Worm (Caenorhabditis elegans) whole organism, mixed stage, embryonic: Measurements from ENCODE around the gene F01G10.6.

Experiments
- drap-1 ChIP-seq: fragments of 200-800 bp; sonication (Bioruptor generic); optimal IDR thresholded peaks from 3 replicates; lab custom pipeline; 2018; ENCODE audit warnings: mild to moderate bottlenecking, missing genetic modification characterization, missing compliant biosample characterization
- lin-13 ChIP-seq: fragments of 150-350 bp; optimal IDR thresholded peaks from 2 replicates; lab custom pipeline; 2014; ENCODE audit warnings: missing biosample characterization, missing genetic modification characterization
- nhr-76 ChIP-seq: sonication (generic microtip); optimal IDR thresholded peaks from 2 replicates; lab custom pipeline; 2017; ENCODE audit warnings: missing biosample characterization, missing genetic modification characterization
- pha-4 ChIP-seq: fragments of 150-350 bp; optimal IDR thresholded peaks from 2 replicates; lab custom pipeline; 2018; ENCODE audit warnings: missing biosample characterization, missing genetic modification reagents, missing genetic modification characterization
- snpc-4 ChIP-seq: fragments of 150-350 bp; optimal IDR thresholded peaks from 2 replicates; lab custom pipeline; 2014; ENCODE audit warnings: missing biosample characterization, missing genetic modification characterization

ce11 chrIV:10197317-10197867 lies 30.0 kb downstream of the F01G10.6 start, which contains the start of gene gon-4:
- TF ChIP-seq nhr-76 (tag; lab: Kevin White, UChicago) = no peak
- no peak for TF ChIP-seq drap-1 (GFP tag; lab: Kevin White, UChicago)
- no peak for TF ChIP-seq lin-13
- no peak for TF ChIP-seq snpc-4 (tag; lab: Kevin White, UChicago)
- TF ChIP-seq pha-4 (tag; lab: Kevin White, UChicago) = no peak
